ENCODE assay signal across 5 fruit fly cellular contexts in the genomic region with DNA sequence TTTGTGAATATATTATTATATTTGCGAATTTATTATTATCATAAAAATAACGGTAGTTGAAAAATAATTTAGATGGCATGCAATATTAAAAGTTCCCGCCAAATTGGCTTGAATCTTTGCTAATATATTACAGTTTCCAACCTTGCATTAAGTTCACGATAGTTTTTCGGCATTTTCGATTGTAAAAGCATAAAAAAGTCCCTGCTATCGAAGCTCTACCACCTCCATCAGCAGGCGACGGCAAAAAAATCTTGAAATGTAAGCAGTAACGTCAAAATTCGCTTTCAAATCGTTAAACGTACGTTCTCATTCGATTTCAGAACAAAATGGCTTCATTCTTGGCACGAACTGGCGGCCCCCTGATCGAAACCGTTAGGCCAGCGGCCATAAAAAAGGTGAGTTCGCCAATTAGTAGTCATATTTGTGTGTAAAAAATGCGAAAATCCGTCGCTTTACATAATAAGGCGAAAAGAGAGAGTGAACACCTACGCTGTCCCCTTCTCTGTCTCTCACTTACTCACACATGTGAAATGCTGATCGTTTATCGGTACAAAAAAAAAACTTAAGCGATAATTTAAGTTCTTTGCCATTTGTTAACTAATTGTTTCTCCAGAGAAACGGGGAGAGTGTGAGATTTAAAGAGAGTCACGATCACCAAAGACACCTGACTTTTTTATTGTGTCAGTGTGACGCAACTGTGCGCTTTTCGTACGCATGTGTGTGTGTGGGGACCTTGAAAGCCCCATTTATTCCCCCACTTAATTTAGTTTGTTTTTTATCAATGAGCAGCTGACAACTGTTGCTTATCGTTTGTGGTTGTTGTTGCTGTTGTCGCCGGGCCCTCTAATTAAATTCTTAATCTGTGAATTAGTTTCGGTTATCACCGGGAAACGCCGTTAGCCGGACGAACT.
TF ChIP-seq lines count a peak whose summit lies in the region.

ScsbetaA (plus strand) TSS at position 231 of the 911 bp plus-strand sequence.

- TF ChIP-seq CTCF in whole organism, embryonic (GFP tag; optimal IDR thresholded peaks at IDR 0.05; lab: Kevin White, UChicago) = peak; percentile 56

TF ChIP-seq in whole organism, adult, 20 proteins besides CTCF, POLR2A, EP300 and RAD21 (continues in another document):
- TF ChIP-seq ovo (GFP tag; optimal IDR thresholded peaks at IDR 0.05; lab: Kevin White, UChicago) = peak; percentile 50
- no peak for TF ChIP-seq Mnt (GFP tag; optimal IDR thresholded peaks at IDR 0.05; lab: Kevin White, UChicago)
- no peak for TF ChIP-seq CG1620 (GFP tag; optimal IDR thresholded peaks at IDR 0.05; lab: Kevin White, UChicago)
- peak; percentile 3 for TF ChIP-seq CG11617 (GFP tag; optimal IDR thresholded peaks at IDR 0.05; lab: Kevin White, UChicago)
- no peak for TF ChIP-seq Clk (GFP tag; optimal IDR thresholded peaks at IDR 0.05; lab: Kevin White, UChicago)
- no peak for TF ChIP-seq CG5204 (GFP tag; optimal IDR thresholded peaks at IDR 0.05; lab: Kevin White, UChicago)
- no peak for TF ChIP-seq cnc (optimal IDR thresholded peaks at IDR 0.05; lab: Kevin White, UChicago)
- TF ChIP-seq Crg-1 (GFP tag; optimal IDR thresholded peaks at IDR 0.05; lab: Kevin White, UChicago) = no peak
- TF ChIP-seq CG33017 (tag; optimal IDR thresholded peaks at IDR 0.05; lab: Kevin White, UChicago) = no peak
- peak; percentile 5 for TF ChIP-seq bab1 (GFP tag; optimal IDR thresholded peaks at IDR 0.05; lab: Kevin White, UChicago)
- peak; percentile 82 for TF ChIP-seq cic (GFP tag; optimal IDR thresholded peaks at IDR 0.05; lab: Kevin White, UChicago)
- TF ChIP-seq toe (GFP tag; optimal IDR thresholded peaks at IDR 0.05; lab: Kevin White, UChicago) = peak; percentile 40
- TF ChIP-seq CG14711 (tag; optimal IDR thresholded peaks at IDR 0.05; lab: Kevin White, UChicago) = peak; percentile 23
- TF ChIP-seq pad (GFP tag; optimal IDR thresholded peaks at IDR 0.05; lab: Kevin White, UChicago) = peak; percentile 20
- no peak for TF ChIP-seq Hr96 (GFP tag; optimal IDR thresholded peaks at IDR 0.05; lab: Kevin White, UChicago)
- TF ChIP-seq CG7101 (tag; optimal IDR thresholded peaks at IDR 0.05; lab: Kevin White, UChicago) = no peak

TF ChIP-seq in whole organism, embryonic, 481 proteins besides CTCF, POLR2A, EP300 and RAD21 (continues in another document):
- peak; percentile 23 for TF ChIP-seq CG10654 (GFP tag; optimal IDR thresholded peaks at IDR 0.05; lab: Kevin White, UChicago)
- no peak for TF ChIP-seq CG17612 (GFP tag; IDR thresholded peaks at IDR 0.05; lab: Robert Waterston, UW)
- no peak for TF ChIP-seq CG15696 (tag; optimal IDR thresholded peaks at IDR 0.05; lab: Kevin White, UChicago)
- no peak for TF ChIP-seq CG6689 (GFP tag; IDR thresholded peaks at IDR 0.05; lab: Robert Waterston, UW)
- no peak for TF ChIP-seq Xrp1 (GFP tag; IDR thresholded peaks at IDR 0.05; lab: Robert Waterston, UW)
- TF ChIP-seq lola (GFP tag; optimal IDR thresholded peaks at IDR 0.05; lab: Kevin White, UChicago) = no peak
- TF ChIP-seq CG32532 (GFP tag; IDR thresholded peaks at IDR 0.05; lab: Robert Waterston, UW) = peak; percentile 27; the same call in 1 of the 2 replicates
- TF ChIP-seq Hey (tag; optimal IDR thresholded peaks at IDR 0.05; lab: Kevin White, UChicago) = no peak
- no peak for TF ChIP-seq gro (GFP tag; optimal IDR thresholded peaks at IDR 0.05; lab: Kevin White, UChicago)
- TF ChIP-seq pan (optimal IDR thresholded peaks at IDR 0.05; lab: Kevin White, UChicago) = no peak
- TF ChIP-seq pan (GFP tag; optimal IDR thresholded peaks at IDR 0.05 in 1 of 2, IDR thresholded peaks at IDR 0.05 in 1 of 2) = no peak
- no peak for TF ChIP-seq Adf1 (GFP tag; IDR thresholded peaks at IDR 0.05; lab: Robert Waterston, UW)
- no peak for TF ChIP-seq CG4730 (GFP tag; IDR thresholded peaks at IDR 0.05; lab: Robert Waterston, UW)
- TF ChIP-seq Fer1 (GFP tag; optimal IDR thresholded peaks at IDR 0.05; lab: Kevin White, UChicago) = peak; percentile 2
- no peak for TF ChIP-seq CG1233 (GFP tag; optimal IDR thresholded peaks at IDR 0.05; lab: Kevin White, UChicago)
- no peak for TF ChIP-seq Tbp (GFP tag; optimal IDR thresholded peaks at IDR 0.05; lab: Kevin White, UChicago)

TF ChIP-seq in whole organism, prepupa, 60 proteins besides CTCF, POLR2A, EP300 and RAD21 (continues in another document):
- TF ChIP-seq CG3032 (tag; optimal IDR thresholded peaks at IDR 0.05; lab: Kevin White, UChicago) (peak; percentile 13), esn (GFP tag; optimal IDR thresholded peaks at IDR 0.05; lab: Kevin White, UChicago) (peak; percentile 5), topi (GFP tag; optimal IDR thresholded peaks at IDR 0.05; lab: Kevin White, UChicago) (no peak), spab (GFP tag; optimal IDR thresholded peaks at IDR 0.05; lab: Kevin White, UChicago) (no peak), CG6792 (GFP tag; optimal IDR thresholded peaks at IDR 0.05; lab: Kevin White, UChicago) (no peak), CG11902 (GFP tag; optimal IDR thresholded peaks at IDR 0.05; lab: Kevin White, UChicago) (no peak), CG6808 (GFP tag; optimal IDR thresholded peaks at IDR 0.05; lab: Kevin White, UChicago) (peak; percentile 35), lz (GFP tag; optimal IDR thresholded peaks at IDR 0.05; lab: Kevin White, UChicago) (no peak), Sox14 (GFP tag; optimal IDR thresholded peaks at IDR 0.05; lab: Kevin White, UChicago) (peak; percentile 6), CG10669 (GFP tag; optimal IDR thresholded peaks at IDR 0.05; lab: Kevin White, UChicago) (no peak), eg (GFP tag; IDR thresholded peaks at IDR 0.05; lab: Robert Waterston, UW) (no peak), CG9139 (GFP tag; optimal IDR thresholded peaks at IDR 0.05; lab: Kevin White, UChicago) (peak; percentile 30), CG6854 (GFP tag; optimal IDR thresholded peaks at IDR 0.05; lab: Kevin White, UChicago) (no peak), CG34406 (GFP tag; optimal IDR thresholded peaks at IDR 0.05; lab: Kevin White, UChicago) (peak; percentile 1), CG6276 (GFP tag; optimal IDR thresholded peaks at IDR 0.05; lab: Kevin White, UChicago) (no peak), fd59A (GFP tag; optimal IDR thresholded peaks at IDR 0.05; lab: Kevin White, UChicago) (no peak), Sox15 (GFP tag; optimal IDR thresholded peaks at IDR 0.05; lab: Kevin White, UChicago) (no peak), svp (GFP tag; lab: Kevin White, UChicago) (peak; percentile 76)

TF ChIP-seq in whole organism, pupa, 21 proteins besides CTCF, POLR2A, EP300 and RAD21:
- TF ChIP-seq CG32121 (GFP tag; IDR thresholded peaks at IDR 0.05; lab: Robert Waterston, UW) = no peak
- TF ChIP-seq fd96Ca (GFP tag; IDR thresholded peaks at IDR 0.05; lab: Robert Waterston, UW) = no peak
- no peak for TF ChIP-seq Pif1A (GFP tag; optimal IDR thresholded peaks at IDR 0.05; lab: Kevin White, UChicago)
- peak; percentile 49 for TF ChIP-seq EcR (GFP tag; optimal IDR thresholded peaks at IDR 0.05; lab: Kevin White, UChicago)
- TF ChIP-seq CG8159 (tag; optimal IDR thresholded peaks at IDR 0.05; lab: Kevin White, UChicago) = peak; percentile 14
- peak; percentile 49 for TF ChIP-seq D1 (tag; optimal IDR thresholded peaks at IDR 0.05; lab: Kevin White, UChicago)

TF ChIP-seq in whole organism, wandering third instar larva, 38 proteins besides CTCF, POLR2A, EP300 and RAD21 (continues in another document):
- no peak for TF ChIP-seq sv (GFP tag; optimal IDR thresholded peaks at IDR 0.05; lab: Kevin White, UChicago)
- no peak for TF ChIP-seq dmrt93B (GFP tag; optimal IDR thresholded peaks at IDR 0.05; lab: Kevin White, UChicago)
- no peak for TF ChIP-seq Rel (GFP tag; optimal IDR thresholded peaks at IDR 0.05; lab: Kevin White, UChicago)
- TF ChIP-seq Rel (tag; optimal IDR thresholded peaks at IDR 0.05; lab: Kevin White, UChicago) = peak; percentile 60
- TF ChIP-seq usp (GFP tag; optimal IDR thresholded peaks at IDR 0.05; lab: Kevin White, UChicago) = no peak
- TF ChIP-seq lola (GFP tag; optimal IDR thresholded peaks at IDR 0.05; lab: Kevin White, UChicago) = no peak
- TF ChIP-seq CG32264 (GFP tag; optimal IDR thresholded peaks at IDR 0.05; lab: Kevin White, UChicago) = no peak
- peak; percentile 32 for TF ChIP-seq tai (GFP tag; optimal IDR thresholded peaks at IDR 0.05; lab: Kevin White, UChicago)
- TF ChIP-seq OdsH (GFP tag; optimal IDR thresholded peaks at IDR 0.05; lab: Kevin White, UChicago) = peak; percentile 18
- no peak for TF ChIP-seq Dif (GFP tag; optimal IDR thresholded peaks at IDR 0.05; lab: Kevin White, UChicago; ENCODE audit: partially characterized antibody)
- peak; percentile 34 for TF ChIP-seq rgr (GFP tag; optimal IDR thresholded peaks at IDR 0.05; lab: Kevin White, UChicago)
- no peak for TF ChIP-seq brk (GFP tag; optimal IDR thresholded peaks at IDR 0.05; lab: Kevin White, UChicago)
- TF ChIP-seq Hnf4 (GFP tag; optimal IDR thresholded peaks at IDR 0.05; lab: Kevin White, UChicago) = peak; percentile 7
- no peak for TF ChIP-seq Hr78 (GFP tag; optimal IDR thresholded peaks at IDR 0.05; lab: Kevin White, UChicago)
- TF ChIP-seq dsf (GFP tag; optimal IDR thresholded peaks at IDR 0.05; lab: Kevin White, UChicago; ENCODE audit: borderline replicate concordance) = no peak
- no peak for TF ChIP-seq dl (GFP tag; optimal IDR thresholded peaks at IDR 0.05; lab: Kevin White, UChicago; ENCODE audit: insufficient read depth in 1 of 2, partially characterized antibody in 2 of 2)
- no peak for TF ChIP-seq psq (GFP tag; optimal IDR thresholded peaks at IDR 0.05; lab: Kevin White, UChicago)
- TF ChIP-seq Vsx2 (GFP tag; optimal IDR thresholded peaks at IDR 0.05; lab: Kevin White, UChicago; ENCODE audit: partially characterized antibody) = no peak
- no peak for TF ChIP-seq HLH106 (tag; optimal IDR thresholded peaks at IDR 0.05; lab: Kevin White, UChicago)
- no peak for TF ChIP-seq CG9705 (GFP tag; optimal IDR thresholded peaks at IDR 0.05; lab: Kevin White, UChicago)
- TF ChIP-seq Sp1 (GFP tag; optimal IDR thresholded peaks at IDR 0.05; lab: Kevin White, UChicago) = no peak
- TF ChIP-seq Hr83 (GFP tag; optimal IDR thresholded peaks at IDR 0.05; lab: Kevin White, UChicago; ENCODE audit: poor library complexity, severe bottlenecking) = no peak
- TF ChIP-seq Mio (GFP tag; optimal IDR thresholded peaks at IDR 0.05; lab: Kevin White, UChicago) = no peak
- no peak for TF ChIP-seq woc (GFP tag; optimal IDR thresholded peaks at IDR 0.05; lab: Kevin White, UChicago)
- TF ChIP-seq N (GFP tag; optimal IDR thresholded peaks at IDR 0.05; lab: Kevin White, UChicago) = no peak
- TF ChIP-seq Myc (optimal IDR thresholded peaks at IDR 0.05; lab: Kevin White, UChicago) = no peak
- TF ChIP-seq jim (GFP tag; optimal IDR thresholded peaks at IDR 0.05; lab: Kevin White, UChicago) = no peak
- peak; percentile 6 for TF ChIP-seq br (GFP tag; optimal IDR thresholded peaks at IDR 0.05; lab: Kevin White, UChicago)
- no peak for TF ChIP-seq CrebA (GFP tag; optimal IDR thresholded peaks at IDR 0.05; lab: Kevin White, UChicago; ENCODE audit: borderline replicate concordance)
- no peak for TF ChIP-seq GATAd (GFP tag; optimal IDR thresholded peaks at IDR 0.05; lab: Kevin White, UChicago)
- TF ChIP-seq Dfd (GFP tag; optimal IDR thresholded peaks at IDR 0.05; lab: Kevin White, UChicago) = no peak
